Fruit fly (Drosophila melanogaster) whole organism, prepupa: ENCODE measurements around the gene CG4325.

Experiments
- CG10669 ChIP-seq: fragments of 200-800 bp; sonication (Bioruptor generic); optimal IDR thresholded peaks from 3 replicates; lab custom pipeline; 2018; ENCODE audit warnings: missing biosample characterization, mild to moderate bottlenecking, missing genetic modification characterization, moderate library complexity
- CG11294 ChIP-seq: fragments of 200-800 bp; sonication (Bioruptor generic); IDR thresholded peaks from 2 replicates; pipeline ENCODE4 v1.3.6; 2022; ENCODE audit warnings: missing biosample characterization, missing genetic modification characterization
- CG11762 ChIP-seq: fragments of 200-800 bp; sonication (Bioruptor generic); optimal IDR thresholded peaks from 3 replicates; lab custom pipeline; 2016; ENCODE audit warnings: missing biosample characterization, missing genetic modification characterization; ENCODE audit not compliant: insufficient read depth
- CG11902 ChIP-seq: fragments of 200-800 bp; sonication (Bioruptor generic); optimal IDR thresholded peaks from 3 replicates; lab custom pipeline; 2016; ENCODE audit warnings: missing biosample characterization, missing genetic modification characterization
- CG15336 ChIP-seq: fragments of 200-800 bp; sonication (Bioruptor generic); IDR thresholded peaks from 2 replicates; pipeline ENCODE4 v1.3.6; 2022; ENCODE audit warnings: missing biosample characterization, missing genetic modification characterization
- CG16779 ChIP-seq: fragments of 200-800 bp; sonication (Bioruptor generic); optimal IDR thresholded peaks from 3 replicates; lab custom pipeline; 2017; ENCODE audit warnings: missing biosample characterization, mild to moderate bottlenecking, missing genetic modification characterization
- CG3032 ChIP-seq: fragments of 200-800 bp; optimal IDR thresholded peaks from 2 replicates; lab custom pipeline; 2019; ENCODE audit warnings: missing biosample characterization, mild to moderate bottlenecking, missing genetic modification characterization, moderate library complexity
- CG32006 ChIP-seq: fragments of 200-800 bp; sonication (Bioruptor generic); optimal IDR thresholded peaks from 3 replicates; lab custom pipeline; 2017; ENCODE audit warnings: missing biosample characterization, mild to moderate bottlenecking, missing genetic modification characterization
- CG3919 ChIP-seq: fragments of 200-800 bp; sonication (Bioruptor generic); optimal IDR thresholded peaks from 3 replicates; lab custom pipeline; 2016; ENCODE audit warnings: missing biosample characterization, missing genetic modification characterization
- CG6276 ChIP-seq: fragments of 200-800 bp; sonication (Bioruptor generic); optimal IDR thresholded peaks from 2 replicates; lab custom pipeline; 2017; ENCODE audit warnings: missing biosample characterization, mild to moderate bottlenecking, missing genetic modification characterization
- CG6792 ChIP-seq: fragments of 200-800 bp; sonication (Bioruptor generic); optimal IDR thresholded peaks from 3 replicates; lab custom pipeline; 2016; ENCODE audit warnings: missing biosample characterization, missing genetic modification characterization
- CG6854 ChIP-seq: fragments of 200-800 bp; sonication (Bioruptor generic); optimal IDR thresholded peaks from 2 replicates; lab custom pipeline; 2017; ENCODE audit warnings: missing biosample characterization, mild to moderate bottlenecking, missing genetic modification characterization
- CG7368 ChIP-seq: fragments of 200-800 bp; sonication (Bioruptor generic); optimal IDR thresholded peaks from 3 replicates; lab custom pipeline; 2016; ENCODE audit warnings: missing biosample characterization, missing genetic modification characterization
- CG8319 ChIP-seq: fragments of 200-800 bp; sonication (Bioruptor generic); optimal IDR thresholded peaks from 3 replicates; lab custom pipeline; 2016; ENCODE audit warnings: missing biosample characterization, missing genetic modification characterization
- CG8632 ChIP-seq: fragments of 200-800 bp; sonication (Bioruptor generic); optimal IDR thresholded peaks from 3 replicates; lab custom pipeline; 2016; ENCODE audit warnings: missing biosample characterization, missing genetic modification characterization
- Eip78C ChIP-seq: fragments of 200-800 bp; sonication (Bioruptor generic); peaks from one replicate; lab custom pipeline; 2016; ENCODE audit warnings: missing biosample characterization, missing genetic modification characterization
- Eip93F ChIP-seq: fragments of 200-800 bp; sonication (Bioruptor generic); optimal IDR thresholded peaks from 2 replicates; lab custom pipeline; 2016; ENCODE audit warnings: missing biosample characterization, mild to moderate bottlenecking, missing genetic modification characterization
- Ets21C ChIP-seq: fragments of 200-800 bp; sonication (Bioruptor generic); optimal IDR thresholded peaks from 3 replicates; lab custom pipeline; 2016; ENCODE audit warnings: missing biosample characterization, missing genetic modification characterization
- Ets96B ChIP-seq: fragments of 200-800 bp; optimal IDR thresholded peaks from 2 replicates; lab custom pipeline; 2019; ENCODE audit warnings: missing biosample characterization, mild to moderate bottlenecking, missing genetic modification characterization, moderate library complexity
- Hr38 ChIP-seq: sonication (Bioruptor generic); optimal IDR thresholded peaks from 2 replicates; lab custom pipeline; 2016; ENCODE audit warnings: missing biosample characterization, missing genetic modification characterization
- Hr39 ChIP-seq: fragments of 200-800 bp; sonication (Bioruptor generic); optimal IDR thresholded peaks from 2 replicates; lab custom pipeline; 2016; ENCODE audit warnings: missing biosample characterization, missing genetic modification characterization
- Hr4 ChIP-seq: fragments of 200-800 bp; sonication (Bioruptor generic); optimal IDR thresholded peaks from 3 replicates; lab custom pipeline; 2016; ENCODE audit warnings: missing biosample characterization, missing genetic modification characterization
- Lpt ChIP-seq: fragments of 200-800 bp; sonication (Bioruptor generic); optimal IDR thresholded peaks from 3 replicates; lab custom pipeline; 2016; ENCODE audit warnings: missing biosample characterization, missing genetic modification characterization
- Met ChIP-seq: fragments of 200-800 bp; sonication (Bioruptor generic); optimal IDR thresholded peaks from 3 replicates; lab custom pipeline; 2016; ENCODE audit warnings: missing biosample characterization, missing genetic modification characterization
- Sox102F ChIP-seq: fragments of 200-800 bp; sonication (Bioruptor generic); optimal IDR thresholded peaks from 2 replicates; lab custom pipeline; 2016; ENCODE audit warnings: missing biosample characterization, mild to moderate bottlenecking, missing genetic modification characterization
- Sox14 ChIP-seq: fragments of 200-800 bp; sonication (Bioruptor generic); optimal IDR thresholded peaks from 3 replicates; lab custom pipeline; 2016; ENCODE audit warnings: missing biosample characterization, missing genetic modification characterization
- Sox15 ChIP-seq: fragments of 200-800 bp; sonication (Bioruptor generic); optimal IDR thresholded peaks from 3 replicates; lab custom pipeline; 2016; ENCODE audit warnings: missing biosample characterization, missing genetic modification characterization
- achi ChIP-seq: fragments of 200-800 bp; sonication (Bioruptor generic); optimal IDR thresholded peaks from 3 replicates; lab custom pipeline; 2016; ENCODE audit warnings: missing biosample characterization, missing genetic modification characterization
- dac ChIP-seq: fragments of 200-800 bp; sonication (Bioruptor generic); optimal IDR thresholded peaks from 2 replicates; lab custom pipeline; 2017; ENCODE audit warnings: missing biosample characterization, mild to moderate bottlenecking, missing genetic modification characterization
- eg ChIP-seq: fragments of 200-800 bp; sonication (Bioruptor generic); IDR thresholded peaks from 3 replicates; pipeline ENCODE4 v1.3.6; 2022; ENCODE audit warnings: missing biosample characterization, missing genetic modification characterization
- esn ChIP-seq: fragments of 200-800 bp; sonication (Bioruptor generic); optimal IDR thresholded peaks from 2 replicates; lab custom pipeline; 2016; ENCODE audit warnings: missing biosample characterization, mild to moderate bottlenecking, missing genetic modification characterization, moderate library complexity
- fd59A ChIP-seq: fragments of 200-800 bp; sonication (Bioruptor generic); optimal IDR thresholded peaks from 2 replicates; lab custom pipeline; 2017; ENCODE audit warnings: missing biosample characterization, mild to moderate bottlenecking, missing genetic modification characterization, missing genetic modification reagents
- fd85E ChIP-seq: fragments of 200-800 bp; sonication (Bioruptor generic); optimal IDR thresholded peaks from 3 replicates; lab custom pipeline; 2016; ENCODE audit warnings: missing biosample characterization, missing genetic modification characterization
- lz ChIP-seq: fragments of 200-800 bp; sonication (Bioruptor generic); optimal IDR thresholded peaks from 3 replicates; lab custom pipeline; 2016; ENCODE audit warnings: missing biosample characterization, missing genetic modification characterization
- pdm3 ChIP-seq: fragments of 200-800 bp; sonication (Bioruptor generic); optimal IDR thresholded peaks from 3 replicates; lab custom pipeline; 2016; ENCODE audit warnings: missing biosample characterization, missing genetic modification characterization
- salr ChIP-seq, 2 experiments: fragments of 200-800 bp; sonication (Bioruptor generic); optimal IDR thresholded peaks; 3 replicates each; lab custom pipeline; 2016 to 2018; ENCODE audit warnings: missing biosample characterization in 2 of 2, missing genetic modification characterization in 2 of 2, mild to moderate bottlenecking in 1 of 2
- svp ChIP-seq: fragments of 200-800 bp; sonication (Bioruptor generic); peaks from one replicate; lab custom pipeline; 2016; ENCODE audit warnings: missing biosample characterization, missing genetic modification characterization
- topi ChIP-seq: fragments of 200-800 bp; sonication (Bioruptor generic); optimal IDR thresholded peaks from 3 replicates; lab custom pipeline; 2016; ENCODE audit warnings: missing biosample characterization, missing genetic modification characterization
- vri ChIP-seq: fragments of 200-800 bp; sonication (Bioruptor generic); optimal IDR thresholded peaks from 3 replicates; lab custom pipeline; 2016; ENCODE audit warnings: missing biosample characterization, mild to moderate bottlenecking, missing genetic modification characterization

CG4325 gene

dm6 chrX:2070708-2071063, 27.1 kb upstream of the CG4325 start (continued):
- TF ChIP-seq Lpt (GFP tag; lab: Kevin White, UChicago) = peak; percentile 43
- no peak for TF ChIP-seq Sox102F (GFP tag; lab: Kevin White, UChicago)
- peak; percentile 30 for TF ChIP-seq dac
- TF ChIP-seq CG3919 (GFP tag; lab: Kevin White, UChicago) = peak; percentile 63
- no peak for TF ChIP-seq CG6792 (GFP tag; lab: Kevin White, UChicago)
- peak; percentile 74 for TF ChIP-seq CG32006 (GFP tag; lab: Kevin White, UChicago)
- TF ChIP-seq CG11762 (GFP tag; lab: Kevin White, UChicago) = peak; percentile 14
- TF ChIP-seq Sox14 (GFP tag; lab: Kevin White, UChicago) = peak; percentile 45
- peak; percentile 5 for TF ChIP-seq CG8319
- TF ChIP-seq Met (GFP tag; lab: Kevin White, UChicago) = no peak
- peak; percentile 73 for TF ChIP-seq CG15336 (GFP tag; lab: Robert Waterston, UW)
- peak; percentile 68 for TF ChIP-seq CG6276 (GFP tag; lab: Kevin White, UChicago)
- TF ChIP-seq CG11902 = no peak
- TF ChIP-seq achi = peak; percentile 35
- no peak for TF ChIP-seq fd85E (GFP tag; lab: Kevin White, UChicago)
- no peak for TF ChIP-seq salr (GFP tag; optimal IDR thresholded peaks at IDR 0.05; lab: Kevin White, UChicago)

- TF ChIP-seq CG16779 = peak; percentile 20
- no peak for TF ChIP-seq Sox14 (GFP tag; lab: Kevin White, UChicago)
- TF ChIP-seq pdm3 = no peak
- TF ChIP-seq, all 60 proteins: peak for 1
Measured at dm6 chrX:2069787-2070707, 26.4 kb upstream of the CG4325 start.

- no peak for TF ChIP-seq eg (GFP tag; lab: Robert Waterston, UW)
- TF ChIP-seq Hr38 = no peak
- TF ChIP-seq Hr4 = no peak
- TF ChIP-seq CG11294 (GFP tag; lab: Robert Waterston, UW) = no peak
- TF ChIP-seq CG3032 (tag; lab: Kevin White, UChicago) = no peak
- no peak for TF ChIP-seq Eip93F (GFP tag; lab: Kevin White, UChicago)
- TF ChIP-seq, all 60 proteins: peak for 0
Measured at dm6 chrX:2068292-2068691, 24.7 kb upstream of the CG4325 start, which contains the start of gene CG4194. Gene CG4194, plus strand, starts transcription at chrX:2068592.

- no peak for TF ChIP-seq Ets21C (GFP tag; lab: Kevin White, UChicago)
- TF ChIP-seq esn (GFP tag; lab: Kevin White, UChicago) = no peak
- TF ChIP-seq Ets96B (tag; lab: Kevin White, UChicago) = no peak
- TF ChIP-seq vri (GFP tag; lab: Kevin White, UChicago) = no peak
- TF ChIP-seq CG8632 (GFP tag; lab: Kevin White, UChicago) = no peak
- TF ChIP-seq CG7368 (GFP tag; lab: Kevin White, UChicago) = no peak
- TF ChIP-seq Eip78C (GFP tag; lab: Kevin White, UChicago) = no peak
- no peak for TF ChIP-seq Sox15 (GFP tag; lab: Kevin White, UChicago)
- no peak for TF ChIP-seq Eip93F (GFP tag; lab: Kevin White, UChicago)
- TF ChIP-seq fd85E (GFP tag; lab: Kevin White, UChicago) = no peak
- TF ChIP-seq CG32006 (GFP tag; lab: Kevin White, UChicago) = no peak
- TF ChIP-seq svp (GFP tag; lab: Kevin White, UChicago) = no peak
- TF ChIP-seq topi (GFP tag; lab: Kevin White, UChicago) = no peak
- TF ChIP-seq CG11294 (GFP tag; lab: Robert Waterston, UW) = no peak
- TF ChIP-seq fd59A (GFP tag; lab: Kevin White, UChicago) = no peak
- TF ChIP-seq Hr4 = no peak
- no peak for TF ChIP-seq lz (GFP tag; lab: Kevin White, UChicago)
- TF ChIP-seq Hr39 (GFP tag; lab: Kevin White, UChicago) = no peak
- TF ChIP-seq CG10669 (GFP tag; lab: Kevin White, UChicago) = no peak
- TF ChIP-seq CG6854 (GFP tag; lab: Kevin White, UChicago) = no peak
Measured at dm6 chrX:2066259-2066658, 22.6 kb upstream of the CG4325 start, which contains the start of gene CG14054. Gene CG14054, minus strand, starts transcription at chrX:2066359.
